Fruit fly (Drosophila melanogaster) whole organism, embryonic: ENCODE data around the gene scrt.

Experiments
- Bteb2 ChIP-seq: fragments of 200-800 bp; sonication (Bioruptor generic); optimal IDR thresholded peaks from 2 replicates; lab custom pipeline; 2016; ENCODE audit warnings: missing biosample characterization, missing genetic modification characterization
- CG10979 ChIP-seq: fragments of 200-800 bp; sonication (Bioruptor generic); optimal IDR thresholded peaks from 2 replicates; lab custom pipeline; 2018; ENCODE audit warnings: missing biosample characterization, mild to moderate bottlenecking, missing genetic modification characterization, moderate library complexity
- CG12104 ChIP-seq: fragments of 200-800 bp; sonication (Bioruptor generic); optimal IDR thresholded peaks from 3 replicates; lab custom pipeline; 2016; ENCODE audit warnings: missing biosample characterization, missing genetic modification characterization
- CG13123 ChIP-seq: fragments of 200-800 bp; sonication (Bioruptor generic); optimal IDR thresholded peaks from 2 replicates; lab custom pipeline; 2016; ENCODE audit warnings: missing biosample characterization, missing genetic modification characterization
- CG13296 ChIP-seq: fragments of 200-800 bp; sonication (Bioruptor generic); optimal IDR thresholded peaks from 3 replicates; lab custom pipeline; 2018; ENCODE audit warnings: missing biosample characterization, mild to moderate bottlenecking, missing genetic modification characterization
- CG14014 ChIP-seq: fragments of 200-800 bp; sonication (Bioruptor generic); IDR thresholded peaks from 2 replicates; pipeline ENCODE4 v1.3.6; 2022; ENCODE audit warnings: missing biosample characterization, missing genetic modification characterization
- CG15696 ChIP-seq: fragments of 200-800 bp; sonication (Bioruptor generic); optimal IDR thresholded peaks from 2 replicates; lab custom pipeline; 2019; ENCODE audit warnings: missing biosample characterization, mild to moderate bottlenecking, missing genetic modification characterization, moderate library complexity
- CG17385 ChIP-seq: fragments of 200-800 bp; sonication (Bioruptor generic); optimal IDR thresholded peaks from 3 replicates; lab custom pipeline; 2018; ENCODE audit warnings: missing biosample characterization, mild to moderate bottlenecking, missing genetic modification characterization
- CG17802 ChIP-seq: fragments of 200-800 bp; sonication (Bioruptor generic); optimal IDR thresholded peaks from 2 replicates; lab custom pipeline; 2018; ENCODE audit warnings: missing biosample characterization, mild to moderate bottlenecking, missing genetic modification characterization, moderate library complexity
- CG18764 ChIP-seq: fragments of 200-800 bp; sonication (Bioruptor generic); optimal IDR thresholded peaks from 3 replicates; lab custom pipeline; 2016; ENCODE audit warnings: missing biosample characterization, missing genetic modification characterization
- CG30020 ChIP-seq: fragments of 200-800 bp; optimal IDR thresholded peaks from 2 replicates; lab custom pipeline; 2019; ENCODE audit warnings: missing biosample characterization, mild to moderate bottlenecking, missing genetic modification characterization, moderate library complexity
- CG32772 ChIP-seq: fragments of 200-800 bp; sonication (Bioruptor generic); IDR thresholded peaks from 2 replicates; pipeline ENCODE4 v1.3.6; 2022; ENCODE audit warnings: missing biosample characterization, missing genetic modification characterization
- CG34422 ChIP-seq: fragments of 200-800 bp; sonication (Bioruptor generic); IDR thresholded peaks from 3 replicates; pipeline ENCODE4 v1.3.6; 2022; ENCODE audit warnings: missing biosample characterization, missing genetic modification characterization
- CG3847 ChIP-seq: fragments of 200-800 bp; sonication (Bioruptor generic); IDR thresholded peaks from 2 replicates; pipeline ENCODE4 v1.3.6; 2022; ENCODE audit warnings: missing biosample characterization, missing genetic modification characterization
- CG5953 ChIP-seq: fragments of 200-800 bp; sonication (Bioruptor generic); IDR thresholded peaks from 2 replicates; pipeline ENCODE4 v1.3.6; 2022; ENCODE audit warnings: missing biosample characterization, missing genetic modification characterization
- CG6272 ChIP-seq: fragments of 200-800 bp; sonication (Bioruptor generic); IDR thresholded peaks from 2 replicates; pipeline ENCODE4 v1.3.6; 2022; ENCODE audit warnings: missing biosample characterization, missing genetic modification characterization
- CG8089 ChIP-seq: fragments of 200-800 bp; sonication (Bioruptor generic); optimal IDR thresholded peaks from 3 replicates; lab custom pipeline; 2016; ENCODE audit warnings: missing biosample characterization, missing genetic modification characterization
- CG8765 ChIP-seq: fragments of 200-800 bp; sonication (Bioruptor generic); IDR thresholded peaks from 2 replicates; pipeline ENCODE4 v1.3.6; 2022; ENCODE audit warnings: missing biosample characterization, missing genetic modification characterization
- CG9215 ChIP-seq: fragments of 200-800 bp; sonication (Bioruptor generic); IDR thresholded peaks from 2 replicates; pipeline ENCODE4 v1.3.6; 2022; ENCODE audit warnings: missing biosample characterization, missing genetic modification characterization
- Gsc ChIP-seq: fragments of 200-800 bp; sonication (Bioruptor generic); IDR thresholded peaks from 2 replicates; pipeline ENCODE4 v1.3.6; 2022; ENCODE audit warnings: missing biosample characterization, missing genetic modification characterization
- Hsf ChIP-seq: fragments of 200-800 bp; sonication (Bioruptor generic); optimal IDR thresholded peaks from 3 replicates; lab custom pipeline; 2016; ENCODE audit warnings: missing biosample characterization, missing genetic modification characterization
- MESR4 ChIP-seq: fragments of 200-800 bp; sonication (Bioruptor generic); optimal IDR thresholded peaks from 2 replicates; lab custom pipeline; 2018; ENCODE audit warnings: missing biosample characterization, mild to moderate bottlenecking, missing genetic modification characterization, moderate library complexity
- Max ChIP-seq: fragments of 200-800 bp; sonication (Bioruptor generic); optimal IDR thresholded peaks from 2 replicates; lab custom pipeline; 2016; ENCODE audit warnings: missing biosample characterization, mild to moderate bottlenecking, missing genetic modification characterization
- Meics ChIP-seq: fragments of 200-800 bp; sonication (Bioruptor generic); optimal IDR thresholded peaks from 2 replicates; lab custom pipeline; 2017; ENCODE audit warnings: missing biosample characterization, mild to moderate bottlenecking, missing genetic modification characterization
- TFAM ChIP-seq: fragments of 200-800 bp; sonication (Bioruptor generic); optimal IDR thresholded peaks from 2 replicates; lab custom pipeline; 2017; ENCODE audit warnings: missing biosample characterization, missing genetic modification characterization, inconsistent platforms
- Xrp1 ChIP-seq: fragments of 200-800 bp; sonication (Bioruptor generic); IDR thresholded peaks from 2 replicates; pipeline ENCODE4 v1.3.6; 2022; ENCODE audit warnings: missing biosample characterization, missing genetic modification characterization
- al ChIP-seq: fragments of 200-800 bp; sonication (Bioruptor generic); IDR thresholded peaks from 2 replicates; pipeline ENCODE4 v1.3.6; 2022; ENCODE audit warnings: missing biosample characterization, missing genetic modification characterization
- amos ChIP-seq: fragments of 200-800 bp; sonication (Bioruptor generic); IDR thresholded peaks from 2 replicates; pipeline ENCODE4 v1.3.6; 2022; ENCODE audit warnings: missing biosample characterization, missing genetic modification characterization; ENCODE audit not compliant: partially characterized antibody
- cato ChIP-seq: fragments of 200-800 bp; sonication (Bioruptor generic); optimal IDR thresholded peaks from 2 replicates; lab custom pipeline; 2016; ENCODE audit warnings: missing biosample characterization, missing genetic modification characterization, borderline replicate concordance
- dpn ChIP-seq, 2 experiments: fragments of 200-800 bp; sonication (Bioruptor generic); optimal IDR thresholded peaks; 3 replicates each; lab custom pipeline; 2016; ENCODE audit warnings: missing biosample characterization in 2 of 2, missing genetic modification characterization in 2 of 2
- en ChIP-seq: fragments of 200-800 bp; sonication (Bioruptor generic); optimal IDR thresholded peaks from 2 replicates; lab custom pipeline; 2016; ENCODE audit warnings: missing biosample characterization, missing genetic modification characterization
- ewg ChIP-seq: fragments of 200-800 bp; sonication (Bioruptor generic); optimal IDR thresholded peaks from 3 replicates; lab custom pipeline; 2017; ENCODE audit warnings: mild to moderate bottlenecking, missing biosample characterization, missing genetic modification reagents, missing genetic modification characterization
- gfzf ChIP-seq: fragments of 200-800 bp; sonication (Bioruptor generic); optimal IDR thresholded peaks from 2 replicates; lab custom pipeline; 2016; ENCODE audit warnings: missing biosample characterization, mild to moderate bottlenecking, missing genetic modification characterization, moderate library complexity
- ham ChIP-seq: fragments of 200-800 bp; sonication (Bioruptor generic); IDR thresholded peaks from 2 replicates; pipeline ENCODE4 v1.3.6; 2022; ENCODE audit warnings: missing biosample characterization, missing genetic modification characterization
- jumu ChIP-seq: fragments of 200-800 bp; sonication (Bioruptor generic); optimal IDR thresholded peaks from 3 replicates; lab custom pipeline; 2016; ENCODE audit warnings: missing biosample characterization, missing genetic modification characterization
- lmd ChIP-seq: fragments of 200-800 bp; sonication (Bioruptor generic); IDR thresholded peaks from 2 replicates; pipeline ENCODE4 v1.3.6; 2022; ENCODE audit warnings: missing biosample characterization, missing genetic modification characterization
- lov ChIP-seq, 2 experiments: fragments of 200-800 bp in 1 of 2; fragments of >200 bp in 1 of 2; sonication (Bioruptor generic) in 1 of 2; IDR thresholded peaks in 1 of 2; optimal IDR thresholded peaks in 1 of 2; 2 replicates in 1 of 2; 3 replicates in 1 of 2; pipeline versions ENCODE4 v1.3.6 to Lab custom; 2017 to 2022; ENCODE audit warnings: missing biosample characterization in 1 of 2, missing genetic modification characterization in 1 of 2
- org-1 ChIP-seq: fragments of 200-800 bp; sonication (Bioruptor generic); optimal IDR thresholded peaks from 2 replicates; lab custom pipeline; 2017; ENCODE audit warnings: missing biosample characterization, missing genetic modification characterization
- prd ChIP-seq, 3 experiments: fragments of >200 bp in 2 of 3; fragments of 200-800 bp in 1 of 3; sonication (Bioruptor generic) in 1 of 3; optimal IDR thresholded peaks in 2 of 3; IDR thresholded peaks in 1 of 3; 2 replicates in 2 of 3; 3 replicates in 1 of 3; pipeline versions ENCODE4 v1.3.6 to Lab custom; 2017 to 2022; ENCODE audit warnings: missing biosample characterization in 1 of 3, missing genetic modification characterization in 1 of 3
- pum ChIP-seq: fragments of 200-800 bp; sonication (Bioruptor generic); optimal IDR thresholded peaks from 2 replicates; lab custom pipeline; 2016; ENCODE audit warnings: missing biosample characterization, missing genetic modification characterization
- rib ChIP-seq: fragments of 200-800 bp; sonication (Bioruptor generic); IDR thresholded peaks from 2 replicates; pipeline ENCODE4 v1.3.6; 2022; ENCODE audit warnings: missing biosample characterization, missing genetic modification characterization
- sens ChIP-seq: fragments of 200-800 bp; sonication (Bioruptor generic); peaks from one replicate; lab custom pipeline; 2016; ENCODE audit warnings: missing biosample characterization, missing genetic modification characterization
- sisA ChIP-seq: fragments of 200-800 bp; sonication (Bioruptor generic); IDR thresholded peaks from 2 replicates; pipeline ENCODE4 v1.3.6; 2022; ENCODE audit warnings: missing biosample characterization, missing genetic modification characterization
- slbo ChIP-seq: fragments of 200-800 bp; sonication (Bioruptor generic); IDR thresholded peaks from 2 replicates; pipeline ENCODE4 v1.3.6; 2022; ENCODE audit warnings: missing biosample characterization, missing genetic modification characterization
- sna ChIP-seq: fragments of 200-800 bp; sonication (Bioruptor generic); IDR thresholded peaks from 2 replicates; pipeline ENCODE4 v1.3.6; 2022; ENCODE audit warnings: missing biosample characterization, missing genetic modification characterization; ENCODE audit not compliant: partially characterized antibody
- tgo ChIP-seq: fragments of 200-800 bp; sonication (Bioruptor generic); IDR thresholded peaks from 3 replicates; pipeline ENCODE4 v1.3.6; 2022; ENCODE audit warnings: missing biosample characterization, missing genetic modification characterization
- toy ChIP-seq: fragments of 200-800 bp; sonication (Bioruptor generic); IDR thresholded peaks from 2 replicates; pipeline ENCODE4 v1.3.6; 2022; ENCODE audit warnings: missing biosample characterization, missing genetic modification characterization
- wor ChIP-seq: fragments of 200-800 bp; sonication (Bioruptor generic); IDR thresholded peaks from 2 replicates; pipeline ENCODE4 v1.3.6; 2022; ENCODE audit warnings: missing biosample characterization, missing genetic modification characterization
- zfh1 ChIP-seq: fragments of 200-800 bp; sonication (Bioruptor generic); IDR thresholded peaks from 3 replicates; pipeline ENCODE4 v1.3.6; 2022; ENCODE audit warnings: missing biosample characterization, missing genetic modification characterization

The scrt gene

DNA sequence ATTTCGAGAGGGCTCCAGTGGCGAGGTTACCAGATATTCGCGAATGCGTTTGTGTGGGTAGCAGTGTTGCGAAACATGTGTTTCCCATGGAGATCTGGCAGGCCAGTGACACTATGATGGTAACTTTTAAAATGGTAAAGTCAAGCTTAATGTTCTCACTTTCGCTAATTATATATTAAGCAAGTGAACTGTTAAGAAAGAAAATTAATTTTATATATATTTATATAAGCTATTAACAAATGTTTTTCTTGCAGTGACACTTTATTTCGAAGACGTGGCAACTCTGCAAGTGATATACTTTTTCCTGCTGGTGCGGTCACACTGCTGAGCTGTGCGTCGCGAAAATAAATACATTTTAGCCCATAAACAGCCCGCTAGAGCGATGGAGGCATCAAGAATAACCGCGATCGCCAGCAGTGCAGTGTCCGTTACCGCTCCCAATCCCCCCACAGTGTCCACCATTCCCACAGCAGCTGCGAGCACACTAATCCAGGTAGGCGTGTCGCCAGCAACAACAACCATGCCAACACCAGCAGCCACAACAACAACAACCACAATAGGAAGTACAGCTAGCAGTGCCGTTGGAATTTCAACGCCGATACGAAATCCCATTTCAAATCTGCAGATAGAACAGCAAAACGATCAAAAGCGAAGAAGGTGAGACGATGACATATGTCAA lies 56.7 kb downstream of the scrt start, which contains the start of the genes CG11593 and Rcd5 (continued):
- TF ChIP-seq Gsc (GFP tag; lab: Robert Waterston, UW), result peak; percentile 50
- peak; percentile 90 for TF ChIP-seq CG6272 (GFP tag; lab: Robert Waterston, UW)
- no peak; the same call in 1 of the 2 replicates for TF ChIP-seq Xrp1 (GFP tag; lab: Robert Waterston, UW)
- no peak for TF ChIP-seq CG30020
- TF ChIP-seq CG14014 (GFP tag; lab: Robert Waterston, UW), result peak; percentile 86
- peak; percentile 48 for TF ChIP-seq CG17385 (GFP tag; lab: Kevin White, UChicago)
- peak; percentile 53 for TF ChIP-seq Hsf (GFP tag; lab: Kevin White, UChicago)
- no peak for TF ChIP-seq lov (optimal IDR thresholded peaks at IDR 0.05; lab: Kevin White, UChicago)
- peak; percentile 67; the same call in 1 of the 3 replicates for TF ChIP-seq lov (GFP tag; IDR thresholded peaks at IDR 0.05; lab: Robert Waterston, UW)
- peak; percentile 17 for TF ChIP-seq Bteb2
- TF ChIP-seq Max, result peak; percentile 67
- peak; percentile 48 for TF ChIP-seq CG10979
- TF ChIP-seq CG5953 (GFP tag; lab: Robert Waterston, UW), result peak; percentile 27; the same call in 1 of the 2 replicates
- peak; percentile 95 for TF ChIP-seq CG3847 (GFP tag; lab: Robert Waterston, UW)
- peak; percentile 84 for TF ChIP-seq tgo (GFP tag; lab: Robert Waterston, UW)
- TF ChIP-seq CG34422 (GFP tag; lab: Robert Waterston, UW), result peak; percentile 91
- peak; percentile 25 for TF ChIP-seq org-1 (GFP tag; lab: Kevin White, UChicago)
- peak; percentile 81 for TF ChIP-seq lmd (GFP tag; lab: Robert Waterston, UW)
- TF ChIP-seq CG17802, result peak; percentile 37
- peak; percentile 73 for TF ChIP-seq sens (GFP tag; lab: Kevin White, UChicago)
- peak; percentile 98 for TF ChIP-seq MESR4 (GFP tag; lab: Kevin White, UChicago)
- peak; percentile 82; the same call in 2 of the 3 replicates for TF ChIP-seq zfh1 (GFP tag; lab: Robert Waterston, UW)
- TF ChIP-seq TFAM, result no peak
- peak; percentile 20 for TF ChIP-seq CG12104 (GFP tag; lab: Kevin White, UChicago)
- TF ChIP-seq cato (GFP tag; lab: Kevin White, UChicago), result peak; percentile 33
- TF ChIP-seq slbo (GFP tag; lab: Robert Waterston, UW), result peak; percentile 94
- TF ChIP-seq CG8089 (GFP tag; lab: Kevin White, UChicago), result no peak
- peak; percentile 89 for TF ChIP-seq CG32772 (GFP tag; lab: Robert Waterston, UW)
- TF ChIP-seq sisA (GFP tag; lab: Robert Waterston, UW), result peak; percentile 88
- no peak for TF ChIP-seq en (GFP tag; lab: Kevin White, UChicago)
- peak; percentile 86 for TF ChIP-seq CG9215
- TF ChIP-seq CG15696 (tag; lab: Kevin White, UChicago), result peak; percentile 50
- no peak for TF ChIP-seq CG13296 (GFP tag; lab: Kevin White, UChicago)
- peak; percentile 82 for TF ChIP-seq al
- TF ChIP-seq jumu (GFP tag; lab: Kevin White, UChicago), result peak; percentile 30
- peak; percentile 57 for TF ChIP-seq CG18764
- peak; percentile 75; the same call in 1 of the 2 replicates for TF ChIP-seq CG8765 (GFP tag; lab: Robert Waterston, UW)
- TF ChIP-seq pum, result peak; percentile 35
- peak; percentile 32 to 79 for TF ChIP-seq dpn (GFP tag; optimal IDR thresholded peaks at IDR 0.05; lab: Kevin White, UChicago)
- TF ChIP-seq Meics, result peak; percentile 58
- 0 out of 2 replicates have a peak, but pooled peaks have one; percentile 31 for TF ChIP-seq rib (GFP tag; lab: Robert Waterston, UW)
- peak; percentile 60; the same call in 1 of the 2 replicates for TF ChIP-seq toy (GFP tag; lab: Robert Waterston, UW)
- peak; percentile 64; the same call in 1 of the 2 replicates for TF ChIP-seq wor (GFP tag; lab: Robert Waterston, UW)
- peak; percentile 32 for TF ChIP-seq ewg (GFP tag; lab: Kevin White, UChicago)
- TF ChIP-seq CG13123 (GFP tag; lab: Kevin White, UChicago), result peak; percentile 25
- TF ChIP-seq gfzf (GFP tag; lab: Kevin White, UChicago), result peak; percentile 53
- TF ChIP-seq sna (GFP tag; lab: Robert Waterston, UW), result 0 out of 2 replicates have a peak, but pooled peaks have one; percentile 24
- TF ChIP-seq ham (GFP tag; lab: Robert Waterston, UW), result peak; percentile 59
- no peak for TF ChIP-seq prd (optimal IDR thresholded peaks at IDR 0.05; lab: Kevin White, UChicago)
- peak; percentile 92 for TF ChIP-seq prd (GFP tag; IDR thresholded peaks at IDR 0.05; lab: Robert Waterston, UW)
- peak; percentile 13; the same call in 1 of the 2 replicates for TF ChIP-seq amos (GFP tag; lab: Robert Waterston, UW)
